Fruit fly (Drosophila melanogaster) whole organism, embryonic: Measurements from ENCODE around the gene MICU3.
A peak's percentile ranks its signal among the peaks of the same experiment; 100 is the strongest.

Source experiments
- Atf3 ChIP-seq: fragments of 200-800 bp; sonication (Bioruptor generic); optimal IDR thresholded peaks from 3 replicates; lab custom pipeline; 2016; ENCODE audit warnings: missing biosample characterization, missing genetic modification characterization
- BEAF-32 ChIP-seq: fragments of 200-800 bp; sonication (Bioruptor generic); optimal IDR thresholded peaks from 3 replicates; lab custom pipeline; 2017; ENCODE audit warnings: missing biosample characterization, missing genetic modification characterization, mild to moderate bottlenecking, moderate library complexity, missing genetic modification reagents
- BtbVII ChIP-seq: fragments of 200-800 bp; sonication (Bioruptor generic); optimal IDR thresholded peaks from 3 replicates; lab custom pipeline; 2017; ENCODE audit warnings: missing biosample characterization, mild to moderate bottlenecking, missing genetic modification characterization
- CG12236 ChIP-seq: fragments of 200-800 bp; sonication (Bioruptor generic); optimal IDR thresholded peaks from 2 replicates; lab custom pipeline; 2016; ENCODE audit warnings: missing biosample characterization, missing genetic modification characterization
- CG12769 ChIP-seq: fragments of 200-800 bp; sonication (Bioruptor generic); optimal IDR thresholded peaks from 2 replicates; lab custom pipeline; 2019; ENCODE audit warnings: missing biosample characterization, mild to moderate bottlenecking, missing genetic modification characterization, moderate library complexity
- CG12942 ChIP-seq: fragments of 200-800 bp; sonication (Bioruptor generic); optimal IDR thresholded peaks from 3 replicates; lab custom pipeline; 2016; ENCODE audit warnings: missing biosample characterization, missing genetic modification characterization
- CG14710 ChIP-seq: fragments of 200-800 bp; sonication (Bioruptor generic); optimal IDR thresholded peaks from 3 replicates; lab custom pipeline; 2019; ENCODE audit warnings: missing biosample characterization, mild to moderate bottlenecking, missing genetic modification characterization, moderate library complexity
- CG15011 ChIP-seq: fragments of 200-800 bp; sonication (Bioruptor generic); optimal IDR thresholded peaks from 3 replicates; lab custom pipeline; 2018; ENCODE audit warnings: missing biosample characterization, mild to moderate bottlenecking, missing genetic modification characterization
- CG15073 ChIP-seq: fragments of 200-800 bp; sonication (Bioruptor generic); optimal IDR thresholded peaks from 2 replicates; lab custom pipeline; 2016; ENCODE audit warnings: missing biosample characterization, missing genetic modification characterization
- CG15696 ChIP-seq: fragments of 200-800 bp; sonication (Bioruptor generic); optimal IDR thresholded peaks from 2 replicates; lab custom pipeline; 2019; ENCODE audit warnings: missing biosample characterization, mild to moderate bottlenecking, missing genetic modification characterization, moderate library complexity
- CG18619 ChIP-seq: fragments of 200-800 bp; sonication (Bioruptor generic); optimal IDR thresholded peaks from 3 replicates; lab custom pipeline; 2017; ENCODE audit warnings: missing biosample characterization, mild to moderate bottlenecking, missing genetic modification characterization
- CG34422 ChIP-seq: fragments of 200-800 bp; sonication (Bioruptor generic); IDR thresholded peaks from 3 replicates; pipeline ENCODE4 v1.3.6; 2022; ENCODE audit warnings: missing biosample characterization, missing genetic modification characterization
- CG4707 ChIP-seq: fragments of 200-800 bp; sonication (Bioruptor generic); optimal IDR thresholded peaks from 2 replicates; lab custom pipeline; 2018; ENCODE audit warnings: missing biosample characterization, mild to moderate bottlenecking, missing genetic modification characterization, moderate library complexity
- CG5953 ChIP-seq: fragments of 200-800 bp; sonication (Bioruptor generic); IDR thresholded peaks from 2 replicates; pipeline ENCODE4 v1.3.6; 2022; ENCODE audit warnings: missing biosample characterization, missing genetic modification characterization
- CG7357 ChIP-seq: fragments of 200-800 bp; sonication (Bioruptor generic); IDR thresholded peaks from 3 replicates; pipeline ENCODE4 v1.3.6; 2022; ENCODE audit warnings: missing biosample characterization, missing genetic modification characterization
- CG7786 ChIP-seq: fragments of 200-800 bp; sonication (Bioruptor generic); optimal IDR thresholded peaks from 2 replicates; lab custom pipeline; 2016; ENCODE audit warnings: missing biosample characterization, missing genetic modification characterization
- CG8281 ChIP-seq: fragments of 200-800 bp; sonication (Bioruptor generic); optimal IDR thresholded peaks from 2 replicates; lab custom pipeline; 2018; ENCODE audit warnings: missing biosample characterization, mild to moderate bottlenecking, missing genetic modification characterization, moderate library complexity
- CG8290 ChIP-seq, 3 experiments: fragments of 200-800 bp; sonication (Bioruptor generic); optimal IDR thresholded peaks; 2 replicates each; lab custom pipeline; 2016 to 2019; ENCODE audit warnings: missing biosample characterization in 3 of 3, missing genetic modification characterization in 3 of 3, mild to moderate bottlenecking in 2 of 3, moderate library complexity in 1 of 3
- CG8924 ChIP-seq: fragments of 200-800 bp; optimal IDR thresholded peaks from 3 replicates; lab custom pipeline; 2019; ENCODE audit warnings: missing biosample characterization, mild to moderate bottlenecking, missing genetic modification characterization, moderate library complexity
- CG9817 ChIP-seq: fragments of 200-800 bp; sonication (Bioruptor generic); optimal IDR thresholded peaks from 2 replicates; lab custom pipeline; 2018; ENCODE audit warnings: missing biosample characterization, mild to moderate bottlenecking, missing genetic modification characterization, moderate library complexity
- Dll ChIP-seq: fragments of 200-800 bp; sonication (Bioruptor generic); IDR thresholded peaks from 4 replicates; pipeline ENCODE4 v1.3.6; 2022; ENCODE audit warnings: missing biosample characterization, missing genetic modification characterization; ENCODE audit not compliant: partially characterized antibody
- Gug ChIP-seq: fragments of 200-800 bp; sonication (Bioruptor generic); IDR thresholded peaks from 4 replicates; pipeline ENCODE4 v1.3.6; 2022; ENCODE audit warnings: missing biosample characterization, missing genetic modification characterization
- HmgZ ChIP-seq: fragments of 200-800 bp; sonication (Bioruptor generic); optimal IDR thresholded peaks from 2 replicates; lab custom pipeline; 2018; ENCODE audit warnings: missing biosample characterization, mild to moderate bottlenecking, missing genetic modification characterization
- Hr39 ChIP-seq: fragments of >200 bp; optimal IDR thresholded peaks from 2 replicates; lab custom pipeline; 2017
- Mes4 ChIP-seq: fragments of 200-800 bp; sonication (Bioruptor generic); optimal IDR thresholded peaks from 2 replicates; lab custom pipeline; 2016; ENCODE audit warnings: missing biosample characterization, missing genetic modification characterization
- Myb ChIP-seq: fragments of 200-800 bp; sonication (Bioruptor generic); optimal IDR thresholded peaks from 2 replicates; lab custom pipeline; 2016; ENCODE audit warnings: missing biosample characterization, missing genetic modification characterization
- NFAT ChIP-seq: fragments of 200-800 bp; sonication (Bioruptor generic); IDR thresholded peaks from 2 replicates; pipeline ENCODE4 v1.3.6; 2022; ENCODE audit warnings: missing biosample characterization, missing genetic modification characterization
- Opbp ChIP-seq: fragments of 200-800 bp; sonication (Bioruptor generic); IDR thresholded peaks from 3 replicates; pipeline ENCODE4 v1.3.6; 2022; ENCODE audit warnings: missing biosample characterization, missing genetic modification characterization; ENCODE audit not compliant: partially characterized antibody
- Scr ChIP-seq: fragments of 200-800 bp; sonication (Bioruptor generic); IDR thresholded peaks from 2 replicates; pipeline ENCODE4 v1.3.6; 2022; ENCODE audit warnings: missing biosample characterization, missing genetic modification characterization; ENCODE audit not compliant: partially characterized antibody
- ab ChIP-seq: fragments of 200-800 bp; sonication (Bioruptor generic); optimal IDR thresholded peaks from 2 replicates; lab custom pipeline; 2016; ENCODE audit warnings: missing biosample characterization, missing genetic modification characterization
- az2 ChIP-seq: fragments of 200-800 bp; sonication (Bioruptor generic); optimal IDR thresholded peaks from 3 replicates; lab custom pipeline; 2016; ENCODE audit warnings: missing biosample characterization, missing genetic modification characterization
- bowl ChIP-seq: fragments of 200-800 bp; sonication (Bioruptor generic); IDR thresholded peaks from 2 replicates; pipeline ENCODE4 v1.3.6; 2022; ENCODE audit warnings: missing biosample characterization, missing genetic modification characterization
- bsh ChIP-seq, 2 experiments: fragments of 200-800 bp; sonication (Bioruptor generic); optimal IDR thresholded peaks; 2 replicates each; lab custom pipeline; 2017 to 2018; ENCODE audit warnings: mild to moderate bottlenecking in 2 of 2, missing biosample characterization in 2 of 2, missing genetic modification characterization in 2 of 2, moderate library complexity in 1 of 2
- chm ChIP-seq: fragments of 200-800 bp; sonication (Bioruptor generic); IDR thresholded peaks from 2 replicates; pipeline ENCODE4 v1.3.6; 2022; ENCODE audit warnings: missing biosample characterization, missing genetic modification characterization
- dati ChIP-seq: fragments of 200-800 bp; sonication (Bioruptor generic); IDR thresholded peaks from 2 replicates; pipeline ENCODE4 v1.3.6; 2022; ENCODE audit warnings: missing biosample characterization, missing genetic modification characterization
- ems ChIP-seq: fragments of 200-800 bp; sonication (Bioruptor generic); optimal IDR thresholded peaks from 3 replicates; lab custom pipeline; 2016; ENCODE audit warnings: missing biosample characterization, missing genetic modification characterization
- eve ChIP-seq, 2 experiments: fragments of >200 bp; optimal IDR thresholded peaks; 2 replicates each; lab custom pipeline; 2017; ENCODE audit warnings: missing biosample characterization in 2 of 2, missing genetic modification characterization in 2 of 2
- fd64A ChIP-seq: fragments of 200-800 bp; sonication (Bioruptor generic); optimal IDR thresholded peaks from 3 replicates; lab custom pipeline; 2018; ENCODE audit warnings: missing biosample characterization, mild to moderate bottlenecking, missing genetic modification characterization
- gsb ChIP-seq: fragments of 200-800 bp; sonication (Bioruptor generic); IDR thresholded peaks from 2 replicates; pipeline ENCODE4 v1.3.6; 2022; ENCODE audit warnings: missing biosample characterization, missing genetic modification characterization
- gsb-n ChIP-seq: fragments of 200-800 bp; sonication (Bioruptor generic); optimal IDR thresholded peaks from 3 replicates; lab custom pipeline; 2018; ENCODE audit warnings: missing biosample characterization, mild to moderate bottlenecking, missing genetic modification characterization
- kah ChIP-seq: fragments of 200-800 bp; sonication (Bioruptor generic); optimal IDR thresholded peaks from 2 replicates; lab custom pipeline; 2018; ENCODE audit warnings: missing biosample characterization, mild to moderate bottlenecking, missing genetic modification characterization
- kni ChIP-seq: fragments of 200-800 bp; sonication (Bioruptor generic); optimal IDR thresholded peaks from 3 replicates; lab custom pipeline; 2017; ENCODE audit warnings: mild to moderate bottlenecking, missing biosample characterization, missing genetic modification reagents, missing genetic modification characterization
- org-1 ChIP-seq: fragments of 200-800 bp; sonication (Bioruptor generic); optimal IDR thresholded peaks from 2 replicates; lab custom pipeline; 2017; ENCODE audit warnings: missing biosample characterization, missing genetic modification characterization
- pros ChIP-seq: fragments of 200-800 bp; sonication (Bioruptor generic); optimal IDR thresholded peaks from 3 replicates; lab custom pipeline; 2019; ENCODE audit warnings: missing biosample characterization, mild to moderate bottlenecking, missing genetic modification characterization, moderate library complexity
- repo ChIP-seq: fragments of 200-800 bp; sonication (Bioruptor generic); optimal IDR thresholded peaks from 2 replicates; lab custom pipeline; 2016; ENCODE audit warnings: missing biosample characterization, missing genetic modification characterization
- salm ChIP-seq: fragments of 200-800 bp; sonication (Bioruptor generic); optimal IDR thresholded peaks from 2 replicates; lab custom pipeline; 2018; ENCODE audit warnings: missing biosample characterization, mild to moderate bottlenecking, missing genetic modification characterization
- scrt ChIP-seq: fragments of 200-800 bp; sonication (Bioruptor generic); optimal IDR thresholded peaks from 2 replicates; lab custom pipeline; 2018; ENCODE audit warnings: missing biosample characterization, mild to moderate bottlenecking, missing genetic modification characterization, moderate library complexity
- sd ChIP-seq: fragments of 200-800 bp; sonication (Bioruptor generic); optimal IDR thresholded peaks from 3 replicates; lab custom pipeline; 2018; ENCODE audit warnings: missing biosample characterization, mild to moderate bottlenecking, missing genetic modification characterization, moderate library complexity
- ttk ChIP-seq: fragments of 200-800 bp; sonication (Bioruptor generic); IDR thresholded peaks from 2 replicates; pipeline ENCODE4 v2.1.2; 2022; ENCODE audit warnings: missing biosample characterization, missing genetic modification characterization
- vfl ChIP-seq: fragments of 200-800 bp; sonication (Bioruptor generic); optimal IDR thresholded peaks from 2 replicates; lab custom pipeline; 2016; ENCODE audit warnings: missing biosample characterization, missing genetic modification characterization

The MICU3 gene

dm6 chr3R:19830973-19831372 is 16.1 kb upstream of the MICU3 start (continued):
- TF ChIP-seq Dll (GFP tag; lab: Robert Waterston, UW), result no peak
- no peak for TF ChIP-seq CG15073 (GFP tag; lab: Kevin White, UChicago)
- TF ChIP-seq ttk, result peak; percentile 47; the same call in 1 of the 2 replicates
- TF ChIP-seq BtbVII (GFP tag; lab: Kevin White, UChicago), result peak; percentile 37
- 0 out of 3 replicates have a peak, but pooled peaks have one; percentile 33 for TF ChIP-seq CG7357 (GFP tag; lab: Robert Waterston, UW)
- TF ChIP-seq gsb-n (tag; lab: Kevin White, UChicago), result peak; percentile 45
- TF ChIP-seq ab, result no peak
- TF ChIP-seq Hr39 (lab: Kevin White, UChicago), result no peak
- peak; percentile 17 for TF ChIP-seq CG12942
- TF ChIP-seq Opbp (GFP tag; lab: Robert Waterston, UW), result no peak
- TF ChIP-seq CG34422 (GFP tag; lab: Robert Waterston, UW), result peak; percentile 62; the same call in 1 of the 3 replicates
- no peak for TF ChIP-seq CG18619 (GFP tag; lab: Kevin White, UChicago)
- peak; percentile 39 for TF ChIP-seq CG7786
- TF ChIP-seq eve (GFP tag; optimal IDR thresholded peaks at IDR 0.05; lab: Kevin White, UChicago), result peak in 1 of 2 experiments; percentile 41
- TF ChIP-seq kah (GFP tag; lab: Kevin White, UChicago), result peak; percentile 10
- peak; percentile 64 for TF ChIP-seq CG8924 (tag; lab: Kevin White, UChicago)
- TF ChIP-seq bsh (GFP tag; optimal IDR thresholded peaks at IDR 0.05; lab: Kevin White, UChicago), result peak in 1 of 2 experiments; percentile 60
- TF ChIP-seq fd64A (GFP tag; lab: Kevin White, UChicago), result no peak
- TF ChIP-seq org-1 (GFP tag; lab: Kevin White, UChicago), result peak; percentile 61
- peak; percentile 78 for TF ChIP-seq CG4707 (GFP tag; lab: Kevin White, UChicago)
- TF ChIP-seq Gug (GFP tag; lab: Robert Waterston, UW), result no peak; the same call in 3 of the 4 replicates
- TF ChIP-seq BEAF-32 (GFP tag; lab: Kevin White, UChicago), result no peak
- peak; percentile 15 for TF ChIP-seq CG15011
- no peak for TF ChIP-seq CG12236 (GFP tag; lab: Kevin White, UChicago)
- peak; percentile 46 for TF ChIP-seq az2
- peak; percentile 40 for TF ChIP-seq Myb (GFP tag; lab: Kevin White, UChicago)
- peak; percentile 52 for TF ChIP-seq pros (GFP tag; lab: Kevin White, UChicago)
- TF ChIP-seq Scr, result no peak
- no peak for TF ChIP-seq repo (GFP tag; lab: Kevin White, UChicago)
- TF ChIP-seq vfl (GFP tag; lab: Kevin White, UChicago), result peak; percentile 4
- TF ChIP-seq chm (GFP tag; lab: Robert Waterston, UW), result peak; percentile 40; the same call in 1 of the 2 replicates
- TF ChIP-seq HmgZ (tag; lab: Kevin White, UChicago), result no peak
- peak; percentile 3 for TF ChIP-seq CG15696
- peak; percentile 32 for TF ChIP-seq sd
- peak; percentile 44 for TF ChIP-seq scrt (GFP tag; lab: Kevin White, UChicago)
- peak; percentile 42 for TF ChIP-seq CG8281 (tag; lab: Kevin White, UChicago)
- TF ChIP-seq CG5953 (GFP tag; lab: Robert Waterston, UW), result peak; percentile 63; the same call in 1 of the 2 replicates
- peak; percentile 90 for TF ChIP-seq salm (tag; lab: Kevin White, UChicago)
- TF ChIP-seq NFAT (GFP tag; lab: Robert Waterston, UW), result peak; percentile 64; the same call in 1 of the 2 replicates
- no peak for TF ChIP-seq kni (GFP tag; lab: Kevin White, UChicago)
- peak; percentile 31 for TF ChIP-seq ems
- TF ChIP-seq CG9817, result peak; percentile 43
- peak; percentile 65; the same call in 1 of the 2 replicates for TF ChIP-seq bowl (GFP tag; lab: Robert Waterston, UW)
- no peak for TF ChIP-seq Atf3 (GFP tag; lab: Kevin White, UChicago)
- no peak for TF ChIP-seq dati
- TF ChIP-seq CG12769, result peak; percentile 46
- no peak for TF ChIP-seq CG14710 (tag; lab: Kevin White, UChicago)
- no peak for TF ChIP-seq CG8290 (GFP tag; optimal IDR thresholded peaks at IDR 0.05; lab: Kevin White, UChicago)
- peak in 1 of 2 experiments; percentile 61 for TF ChIP-seq CG8290 (tag; optimal IDR thresholded peaks at IDR 0.05; lab: Kevin White, UChicago)
- 0 out of 2 replicates have a peak, but pooled peaks have one; percentile 44 for TF ChIP-seq gsb
- TF ChIP-seq Mes4 (GFP tag; lab: Kevin White, UChicago), result no peak
